Worm (Caenorhabditis elegans) whole organism, L2 larva: Measurements from ENCODE around the gene col-36.

Source experiments
- F13H6.1 ChIP-seq: sonication (generic microtip); optimal IDR thresholded peaks from 2 replicates; lab custom pipeline; 2016; ENCODE audit warnings: missing genetic modification characterization, missing compliant biosample characterization
- lin-11 ChIP-seq: fragments of 150-350 bp; sonication (generic microtip); optimal IDR thresholded peaks from 2 replicates; lab custom pipeline; 2014; ENCODE audit warnings: missing biosample characterization, missing genetic modification characterization, inconsistent platforms, mixed read lengths
- lin-39 ChIP-seq: fragments of 150-350 bp; optimal IDR thresholded peaks from 2 replicates; lab custom pipeline; 2014; ENCODE audit warnings: missing biosample characterization, missing genetic modification reagents, missing genetic modification characterization
- nhr-12 ChIP-seq: fragments of 150-350 bp; optimal IDR thresholded peaks from 2 replicates; lab custom pipeline; 2014; ENCODE audit warnings: missing biosample characterization, missing genetic modification characterization
- nhr-237 ChIP-seq: fragments of 150-350 bp; optimal IDR thresholded peaks from 2 replicates; lab custom pipeline; 2014; ENCODE audit warnings: missing biosample characterization, missing genetic modification characterization
- ztf-4 ChIP-seq: fragments of 150-350 bp; optimal IDR thresholded peaks from 2 replicates; lab custom pipeline; 2014; ENCODE audit warnings: missing biosample characterization, missing genetic modification characterization

ce11 chrII:7189120-7189519 lies 20.5 kb upstream of the col-36 start, which contains the start of gene E04F6.4:
- TF ChIP-seq F13H6.1 (tag; lab: Kevin White, UChicago), result no peak
- no peak for TF ChIP-seq nhr-237 (tag; lab: Kevin White, UChicago)
- no peak for TF ChIP-seq ztf-4
- TF ChIP-seq lin-11 (tag; lab: Kevin White, UChicago), result no peak
- TF ChIP-seq nhr-12 (tag; lab: Kevin White, UChicago), result no peak
- TF ChIP-seq lin-39 (tag; lab: Kevin White, UChicago), result no peak
